Fruit fly (Drosophila melanogaster): ENCODE data around the gene Cpr67Fb.
A peak's percentile ranks its signal among the peaks of the same experiment; 100 is the strongest.

The Cpr67Fb gene

DNA sequence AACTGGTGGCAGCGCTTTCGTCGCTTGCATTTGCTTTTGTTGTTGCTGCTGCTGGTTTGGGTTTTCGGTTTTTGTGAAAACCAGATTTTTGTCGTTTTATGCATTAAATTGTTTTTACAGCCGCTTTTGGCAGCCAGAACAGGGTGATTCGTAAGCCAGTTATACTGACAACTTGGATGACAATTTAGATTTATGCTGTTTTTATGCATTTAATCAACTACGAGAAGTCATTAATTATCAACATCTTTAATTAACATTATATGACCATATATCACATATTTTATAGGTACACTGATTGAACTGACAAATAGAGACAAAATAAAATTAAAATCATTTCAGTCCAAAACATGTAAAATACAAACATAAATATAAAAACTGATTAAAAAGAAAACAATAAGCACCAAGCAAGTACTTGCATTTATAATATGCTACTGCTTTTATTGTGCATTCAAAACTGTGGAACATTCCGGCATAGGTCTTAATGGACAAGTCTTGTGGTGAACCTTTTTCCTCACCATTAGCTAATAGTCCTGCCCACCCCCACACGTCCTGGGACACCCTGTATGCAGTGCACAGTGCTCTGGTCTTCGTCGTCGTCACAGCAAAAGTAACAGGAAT is 39.1 kb upstream of the Cpr67Fb start (continued):
- TF ChIP-seq Eip93F (GFP tag; optimal IDR thresholded peaks at IDR 0.05) (peak; percentile 86), CG15336 (GFP tag; IDR thresholded peaks at IDR 0.05) (peak; percentile 74; the same call in 1 of the 2 replicates), Sox14 (GFP tag; optimal IDR thresholded peaks at IDR 0.05) (peak; percentile 91), Hr38 (GFP tag; optimal IDR thresholded peaks at IDR 0.05) (no peak), fkh (GFP tag; optimal IDR thresholded peaks at IDR 0.05) (no peak), lz (GFP tag; optimal IDR thresholded peaks at IDR 0.05) (peak; percentile 93), fd85E (GFP tag; optimal IDR thresholded peaks at IDR 0.05) (peak; percentile 71), achi (GFP tag; optimal IDR thresholded peaks at IDR 0.05) (peak; percentile 85), CG9139 (GFP tag; optimal IDR thresholded peaks at IDR 0.05) (peak; percentile 22), CG6854 (GFP tag; optimal IDR thresholded peaks at IDR 0.05) (peak; percentile 26), CG8632 (GFP tag; optimal IDR thresholded peaks at IDR 0.05) (peak; percentile 87), Blimp-1 (GFP tag; optimal IDR thresholded peaks at IDR 0.05) (peak; percentile 74), CG4318 (GFP tag; optimal IDR thresholded peaks at IDR 0.05) (peak; percentile 93), CG16779 (tag; optimal IDR thresholded peaks at IDR 0.05) (peak; percentile 77), CG11902 (GFP tag; optimal IDR thresholded peaks at IDR 0.05) (peak; percentile 78), Eip78C (GFP tag) (peak; percentile 99)

DNA sequence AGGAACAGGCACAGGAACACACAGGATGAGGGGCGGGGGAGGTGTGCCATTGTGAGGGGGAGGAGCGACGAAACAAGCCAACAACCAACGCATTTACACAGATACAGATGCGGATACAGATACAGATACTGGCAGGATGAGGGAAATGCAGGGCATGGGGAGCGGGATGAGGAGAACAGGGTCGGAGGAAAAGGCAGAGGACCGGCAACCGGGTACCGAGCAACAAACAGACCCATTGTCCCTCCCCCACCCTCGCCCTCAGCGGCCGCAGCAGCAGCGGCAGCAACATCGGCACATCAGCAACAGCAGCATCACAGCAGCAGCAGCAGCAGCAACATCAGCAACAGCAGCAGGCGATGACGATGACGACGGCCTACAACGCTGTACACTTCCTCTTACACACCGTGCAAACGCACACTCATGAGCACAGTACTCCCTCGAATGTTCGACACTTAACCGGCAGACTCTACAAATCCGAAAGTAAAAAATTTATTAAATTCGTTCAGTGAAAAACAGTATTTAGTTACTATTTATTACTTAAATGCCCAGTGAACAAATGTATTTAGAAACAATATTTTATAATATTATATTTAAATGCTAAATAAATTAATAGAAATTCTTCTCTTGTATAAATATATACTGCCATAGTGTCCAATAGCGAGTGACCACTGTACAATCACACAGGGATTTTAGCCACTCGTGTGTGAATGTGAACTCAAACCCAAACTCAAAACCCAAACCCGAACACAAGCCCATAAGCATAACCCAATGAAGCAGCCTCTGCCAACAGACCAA is 38.4 kb upstream of the Cpr67Fb start:
- peak; percentile 90 to 94 for TF ChIP-seq ss (GFP tag; optimal IDR thresholded peaks at IDR 0.05)
- peak; percentile 87 for TF ChIP-seq Met (GFP tag; optimal IDR thresholded peaks at IDR 0.05)
- TF ChIP-seq fd59A (GFP tag; optimal IDR thresholded peaks at IDR 0.05) = peak; percentile 86
- TF ChIP-seq CG8119 (GFP tag; IDR thresholded peaks at IDR 0.05) = peak; percentile 96
- peak; percentile 80 for TF ChIP-seq net (GFP tag; optimal IDR thresholded peaks at IDR 0.05)
- TF ChIP-seq CG6276 (GFP tag; optimal IDR thresholded peaks at IDR 0.05) = peak; percentile 89
- TF ChIP-seq salr (GFP tag; optimal IDR thresholded peaks at IDR 0.05) = peak; percentile 57 to 76
- peak; percentile 70 for TF ChIP-seq dac (GFP tag; optimal IDR thresholded peaks at IDR 0.05)
- TF ChIP-seq achi (GFP tag; optimal IDR thresholded peaks at IDR 0.05) = peak; percentile 93
- TF ChIP-seq vri (GFP tag; optimal IDR thresholded peaks at IDR 0.05) = peak; percentile 56
- peak; percentile 19 for TF ChIP-seq fd85E (GFP tag; optimal IDR thresholded peaks at IDR 0.05)
- peak; percentile 89 for TF ChIP-seq eg (GFP tag; IDR thresholded peaks at IDR 0.05)
- peak; percentile 59 for TF ChIP-seq Eip75B (GFP tag; optimal IDR thresholded peaks at IDR 0.05)
- no peak for TF ChIP-seq Hr38 (GFP tag; optimal IDR thresholded peaks at IDR 0.05)
- peak; percentile 84 for TF ChIP-seq Hr4 (GFP tag; optimal IDR thresholded peaks at IDR 0.05)
- TF ChIP-seq CG11902 (GFP tag; optimal IDR thresholded peaks at IDR 0.05) = peak; percentile 93
- peak; percentile 83 for TF ChIP-seq CG11294 (GFP tag; IDR thresholded peaks at IDR 0.05)
- TF ChIP-seq CG8632 (GFP tag; optimal IDR thresholded peaks at IDR 0.05) = peak; percentile 92
- TF ChIP-seq fkh (GFP tag; optimal IDR thresholded peaks at IDR 0.05) = peak; percentile 7
- peak; percentile 69 for TF ChIP-seq Eip93F (GFP tag; optimal IDR thresholded peaks at IDR 0.05)
- TF ChIP-seq esn (GFP tag; optimal IDR thresholded peaks at IDR 0.05) = peak; percentile 93
- TF ChIP-seq CG31627 (GFP tag; optimal IDR thresholded peaks at IDR 0.05) = peak; percentile 84
- peak; percentile 83 for TF ChIP-seq Gug (GFP tag; IDR thresholded peaks at IDR 0.05)
- peak; percentile 88 for TF ChIP-seq Sox15 (GFP tag; optimal IDR thresholded peaks at IDR 0.05)
- TF ChIP-seq Eip78C (GFP tag) = peak; percentile 95
- TF ChIP-seq dsx (GFP tag; optimal IDR thresholded peaks at IDR 0.05; ENCODE audit: poor library complexity, severe bottlenecking) = peak; percentile 92
- TF ChIP-seq Lpt (GFP tag; optimal IDR thresholded peaks at IDR 0.05) = peak; percentile 73
- peak; percentile 87 for TF ChIP-seq CG7368 (GFP tag; optimal IDR thresholded peaks at IDR 0.05)
- TF ChIP-seq Hr39 (GFP tag; optimal IDR thresholded peaks at IDR 0.05) = peak; percentile 80
- TF ChIP-seq CG6163 (GFP tag; IDR thresholded peaks at IDR 0.05) = peak; percentile 86
- TF ChIP-seq CG4318 (GFP tag; optimal IDR thresholded peaks at IDR 0.05) = peak; percentile 90
- peak; percentile 73 for TF ChIP-seq CG6854 (GFP tag; optimal IDR thresholded peaks at IDR 0.05)
- TF ChIP-seq Smox (GFP tag; optimal IDR thresholded peaks at IDR 0.05) = peak; percentile 79
- peak; percentile 94 for TF ChIP-seq Ets96B (tag; optimal IDR thresholded peaks at IDR 0.05)
- TF ChIP-seq OdsH (GFP tag; optimal IDR thresholded peaks at IDR 0.05) = peak; percentile 92
- peak; percentile 93 for TF ChIP-seq acj6 (GFP tag; optimal IDR thresholded peaks at IDR 0.05)
- TF ChIP-seq CG32006 (GFP tag; optimal IDR thresholded peaks at IDR 0.05) = peak; percentile 93
- TF ChIP-seq Sox102F (GFP tag; optimal IDR thresholded peaks at IDR 0.05) = peak; percentile 80
- peak; percentile 83 for TF ChIP-seq Sox14 (GFP tag; optimal IDR thresholded peaks at IDR 0.05)
- peak; percentile 78 for TF ChIP-seq pdm3 (GFP tag; optimal IDR thresholded peaks at IDR 0.05)
- TF ChIP-seq CG6792 (GFP tag; optimal IDR thresholded peaks at IDR 0.05) = peak; percentile 89

Data from whole organism, prepupa.